Fruit fly (Drosophila melanogaster) whole organism, embryonic: ENCODE data around the gene CG13248.
A peak's percentile ranks its signal among the peaks of the same experiment; 100 is the strongest.

Experiments used
- Aef1 ChIP-seq: fragments of 200-800 bp; sonication (Bioruptor generic); IDR thresholded peaks from 3 replicates; pipeline ENCODE4 v1.3.6; 2022; ENCODE audit warnings: missing biosample characterization, missing genetic modification characterization
- Atf6 ChIP-seq: fragments of 200-800 bp; sonication (Bioruptor generic); IDR thresholded peaks from 2 replicates; pipeline ENCODE4 v1.3.6; 2022; ENCODE audit warnings: missing biosample characterization, missing genetic modification characterization
- Awh ChIP-seq: fragments of 200-800 bp; sonication (Bioruptor generic); IDR thresholded peaks from 2 replicates; pipeline ENCODE4, ENCODE4 v1.3.6; 2022; ENCODE audit warnings: missing biosample characterization, missing genetic modification characterization
- CG10147 ChIP-seq: fragments of 200-800 bp; sonication (Bioruptor generic); optimal IDR thresholded peaks from 2 replicates; lab custom pipeline; 2019; ENCODE audit warnings: missing biosample characterization, mild to moderate bottlenecking, missing genetic modification characterization, moderate library complexity
- CG10209 ChIP-seq: fragments of 200-800 bp; sonication (Bioruptor generic); optimal IDR thresholded peaks from 3 replicates; lab custom pipeline; 2017; ENCODE audit warnings: missing biosample characterization, mild to moderate bottlenecking, missing genetic modification characterization, missing genetic modification reagents
- CG11093 ChIP-seq: fragments of 200-800 bp; sonication (Bioruptor generic); IDR thresholded peaks from 3 replicates; pipeline ENCODE4 v1.3.6; 2022; ENCODE audit warnings: missing biosample characterization, missing genetic modification characterization
- CG11696 ChIP-seq: fragments of 200-800 bp; sonication (Bioruptor generic); IDR thresholded peaks from 2 replicates; pipeline ENCODE4 v1.3.6; 2022; ENCODE audit warnings: missing biosample characterization, missing genetic modification characterization
- CG12942 ChIP-seq: fragments of 200-800 bp; sonication (Bioruptor generic); optimal IDR thresholded peaks from 3 replicates; lab custom pipeline; 2016; ENCODE audit warnings: missing biosample characterization, missing genetic modification characterization
- CG15696 ChIP-seq: fragments of 200-800 bp; sonication (Bioruptor generic); optimal IDR thresholded peaks from 2 replicates; lab custom pipeline; 2019; ENCODE audit warnings: missing biosample characterization, mild to moderate bottlenecking, missing genetic modification characterization, moderate library complexity
- CG17186 ChIP-seq: fragments of 200-800 bp; sonication (Bioruptor generic); optimal IDR thresholded peaks from 3 replicates; lab custom pipeline; 2017; ENCODE audit warnings: missing biosample characterization, missing genetic modification reagents, missing genetic modification characterization
- CG2875 ChIP-seq: fragments of 200-800 bp; sonication (Bioruptor generic); optimal IDR thresholded peaks from 2 replicates; lab custom pipeline; 2017; ENCODE audit warnings: missing biosample characterization, mild to moderate bottlenecking, missing genetic modification characterization, missing genetic modification reagents
- CG30403 ChIP-seq: fragments of 200-800 bp; sonication (Bioruptor generic); optimal IDR thresholded peaks from 3 replicates; lab custom pipeline; 2016; ENCODE audit warnings: missing biosample characterization, missing genetic modification characterization
- CG3281 ChIP-seq: fragments of 200-800 bp; sonication (Bioruptor generic); optimal IDR thresholded peaks from 3 replicates; lab custom pipeline; 2017; ENCODE audit warnings: missing biosample characterization, mild to moderate bottlenecking, missing genetic modification characterization
- CG34376 ChIP-seq: fragments of 200-800 bp; sonication (Bioruptor generic); optimal IDR thresholded peaks from 2 replicates; lab custom pipeline; 2018; ENCODE audit warnings: missing biosample characterization, mild to moderate bottlenecking, missing genetic modification characterization
- CG3838 ChIP-seq: fragments of 200-800 bp; sonication (Bioruptor generic); optimal IDR thresholded peaks from 3 replicates; lab custom pipeline; 2016; ENCODE audit warnings: missing biosample characterization, missing genetic modification characterization
- CG42726 ChIP-seq: fragments of 200-800 bp; sonication (Bioruptor generic); IDR thresholded peaks from 2 replicates; pipeline ENCODE4 v1.3.6; 2022; ENCODE audit warnings: missing biosample characterization, missing genetic modification characterization; ENCODE audit not compliant: partially characterized antibody
- CG4282 ChIP-seq: fragments of 200-800 bp; sonication (Bioruptor generic); optimal IDR thresholded peaks from 2 replicates; lab custom pipeline; 2016; ENCODE audit warnings: missing biosample characterization, missing genetic modification characterization
- CG7987 ChIP-seq: fragments of 200-800 bp; sonication (Bioruptor generic); optimal IDR thresholded peaks from 2 replicates; lab custom pipeline; 2018; ENCODE audit warnings: missing biosample characterization, mild to moderate bottlenecking, missing genetic modification characterization, moderate library complexity
- Dad ChIP-seq: fragments of 200-800 bp; sonication (Bioruptor generic); optimal IDR thresholded peaks from 3 replicates; lab custom pipeline; 2016; ENCODE audit warnings: missing biosample characterization, missing genetic modification characterization
- Dek ChIP-seq: fragments of 200-800 bp; sonication (Bioruptor generic); optimal IDR thresholded peaks from 3 replicates; lab custom pipeline; 2019; ENCODE audit warnings: missing biosample characterization, mild to moderate bottlenecking, missing genetic modification characterization, moderate library complexity
- Hsf ChIP-seq: fragments of 200-800 bp; sonication (Bioruptor generic); optimal IDR thresholded peaks from 3 replicates; lab custom pipeline; 2016; ENCODE audit warnings: missing biosample characterization, missing genetic modification characterization
- Jarid2 ChIP-seq: fragments of 200-800 bp; sonication (Bioruptor generic); optimal IDR thresholded peaks from 3 replicates; lab custom pipeline; 2017; ENCODE audit warnings: mild to moderate bottlenecking, missing biosample characterization, missing genetic modification reagents, missing genetic modification characterization
- Lhr ChIP-seq: fragments of 200-800 bp; sonication (Bioruptor generic); optimal IDR thresholded peaks from 3 replicates; lab custom pipeline; 2017; ENCODE audit warnings: mild to moderate bottlenecking, missing biosample characterization, missing genetic modification reagents, missing genetic modification characterization
- NK7.1 ChIP-seq: fragments of 200-800 bp; sonication (Bioruptor generic); optimal IDR thresholded peaks from 3 replicates; lab custom pipeline; 2016; ENCODE audit warnings: missing biosample characterization, missing genetic modification characterization
- Vsx1 ChIP-seq: fragments of 200-800 bp; sonication (Bioruptor generic); optimal IDR thresholded peaks from 2 replicates; lab custom pipeline; 2017; ENCODE audit warnings: missing biosample characterization, mild to moderate bottlenecking, missing genetic modification characterization, missing genetic modification reagents
- abd-A ChIP-seq: fragments of 200-800 bp; sonication (Bioruptor generic); optimal IDR thresholded peaks from 3 replicates; lab custom pipeline; 2019; ENCODE audit warnings: missing biosample characterization, mild to moderate bottlenecking, missing genetic modification characterization, moderate library complexity
- ase ChIP-seq: fragments of 200-800 bp; sonication (Bioruptor generic); IDR thresholded peaks from 3 replicates; pipeline ENCODE4 v1.3.6; 2022; ENCODE audit warnings: missing biosample characterization, missing genetic modification characterization
- az2 ChIP-seq: fragments of 200-800 bp; sonication (Bioruptor generic); optimal IDR thresholded peaks from 3 replicates; lab custom pipeline; 2016; ENCODE audit warnings: missing biosample characterization, missing genetic modification characterization
- bbx ChIP-seq: fragments of 200-800 bp; sonication (Bioruptor generic); IDR thresholded peaks from 2 replicates; pipeline ENCODE4 v1.3.6; 2022; ENCODE audit warnings: missing biosample characterization, missing genetic modification characterization; ENCODE audit not compliant: partially characterized antibody
- bigmax ChIP-seq: fragments of 200-800 bp; sonication (Bioruptor generic); optimal IDR thresholded peaks from 2 replicates; lab custom pipeline; 2018; ENCODE audit warnings: missing biosample characterization, mild to moderate bottlenecking, missing genetic modification characterization
- bsh ChIP-seq, 2 experiments: fragments of 200-800 bp; sonication (Bioruptor generic); optimal IDR thresholded peaks; 2 replicates each; lab custom pipeline; 2017 to 2018; ENCODE audit warnings: mild to moderate bottlenecking in 2 of 2, missing biosample characterization in 2 of 2, missing genetic modification characterization in 2 of 2, moderate library complexity in 1 of 2
- cad ChIP-seq: fragments of >200 bp; optimal IDR thresholded peaks from 2 replicates; lab custom pipeline; 2017; ENCODE audit warnings: missing biosample characterization, missing genetic modification characterization
- chif ChIP-seq, 2 experiments: fragments of 200-800 bp; sonication (Bioruptor generic); optimal IDR thresholded peaks; 3 replicates each; lab custom pipeline; 2016; ENCODE audit warnings: missing biosample characterization in 2 of 2, missing genetic modification characterization in 2 of 2
- dm ChIP-seq: fragments of 200-800 bp; sonication (Bioruptor generic); optimal IDR thresholded peaks from 3 replicates; lab custom pipeline; 2016; ENCODE audit warnings: missing biosample characterization, missing genetic modification characterization
- esg ChIP-seq: fragments of 200-800 bp; sonication (Bioruptor generic); conservative IDR thresholded peaks from 2 replicates; pipeline ENCODE4 v1.3.6; 2022; ENCODE audit warnings: missing biosample characterization, missing genetic modification characterization
- eve ChIP-seq, 2 experiments: fragments of >200 bp; optimal IDR thresholded peaks; 2 replicates each; lab custom pipeline; 2017; ENCODE audit warnings: missing biosample characterization in 2 of 2, missing genetic modification characterization in 2 of 2
- gcm ChIP-seq: fragments of 200-800 bp; sonication (Bioruptor generic); optimal IDR thresholded peaks from 2 replicates; lab custom pipeline; 2019; ENCODE audit warnings: missing biosample characterization, mild to moderate bottlenecking, missing genetic modification characterization, moderate library complexity
- jigr1 ChIP-seq: fragments of 200-800 bp; sonication (Bioruptor generic); IDR thresholded peaks from 3 replicates; pipeline ENCODE4 v1.3.6; 2022; ENCODE audit warnings: missing biosample characterization, missing genetic modification characterization
- mld ChIP-seq: fragments of 200-800 bp; sonication (Bioruptor generic); IDR thresholded peaks from 3 replicates; pipeline ENCODE4 v1.3.6; 2022; ENCODE audit warnings: missing biosample characterization, missing genetic modification characterization; ENCODE audit not compliant: partially characterized antibody
- otp ChIP-seq: fragments of 200-800 bp; sonication (Bioruptor generic); IDR thresholded peaks from 3 replicates; pipeline ENCODE4, ENCODE4 v1.3.6; 2022; ENCODE audit warnings: missing biosample characterization, missing genetic modification characterization
- pum ChIP-seq: fragments of 200-800 bp; sonication (Bioruptor generic); optimal IDR thresholded peaks from 2 replicates; lab custom pipeline; 2016; ENCODE audit warnings: missing biosample characterization, missing genetic modification characterization
- repo ChIP-seq: fragments of 200-800 bp; sonication (Bioruptor generic); optimal IDR thresholded peaks from 2 replicates; lab custom pipeline; 2016; ENCODE audit warnings: missing biosample characterization, missing genetic modification characterization
- salm ChIP-seq: fragments of 200-800 bp; sonication (Bioruptor generic); optimal IDR thresholded peaks from 2 replicates; lab custom pipeline; 2018; ENCODE audit warnings: missing biosample characterization, mild to moderate bottlenecking, missing genetic modification characterization
- sqz ChIP-seq: fragments of 200-800 bp; sonication (Bioruptor generic); optimal IDR thresholded peaks from 3 replicates; lab custom pipeline; 2018; ENCODE audit warnings: missing biosample characterization, mild to moderate bottlenecking, missing genetic modification characterization
- stc ChIP-seq: fragments of 200-800 bp; sonication (Bioruptor generic); IDR thresholded peaks from 2 replicates; pipeline ENCODE4 v1.3.6; 2022; ENCODE audit warnings: missing biosample characterization, missing genetic modification characterization
- toy ChIP-seq: fragments of 200-800 bp; sonication (Bioruptor generic); IDR thresholded peaks from 2 replicates; pipeline ENCODE4 v1.3.6; 2022; ENCODE audit warnings: missing biosample characterization, missing genetic modification characterization
- tup ChIP-seq: fragments of 200-800 bp; sonication (Bioruptor generic); optimal IDR thresholded peaks from 2 replicates; lab custom pipeline; 2016; ENCODE audit warnings: missing biosample characterization, mild to moderate bottlenecking, missing genetic modification characterization, moderate library complexity
- unc-4 ChIP-seq: fragments of 200-800 bp; sonication (Bioruptor generic); IDR thresholded peaks from 2 replicates; pipeline ENCODE4 v1.3.6; 2022; ENCODE audit warnings: missing biosample characterization, missing genetic modification characterization; ENCODE audit not compliant: partially characterized antibody
- zen2 ChIP-seq: fragments of 200-800 bp; sonication (Bioruptor generic); IDR thresholded peaks from 3 replicates; pipeline ENCODE4 v1.3.6; 2022; ENCODE audit warnings: missing biosample characterization, missing genetic modification characterization; ENCODE audit not compliant: partially characterized antibody

The CG13248 gene

dm6 chr3L:20402665-20403492 is 7.5 kb downstream of the CG13248 start (continued):
- TF ChIP-seq CG3838 = no peak
- no peak for TF ChIP-seq salm (tag; lab: Kevin White, UChicago)
- TF ChIP-seq Lhr (GFP tag; lab: Kevin White, UChicago) = peak; percentile 12
- TF ChIP-seq stc (GFP tag; lab: Robert Waterston, UW) = no peak
- no peak for TF ChIP-seq CG4282 (GFP tag; lab: Kevin White, UChicago)
- no peak for TF ChIP-seq NK7.1 (GFP tag; lab: Kevin White, UChicago)
- no peak for TF ChIP-seq tup (GFP tag; lab: Kevin White, UChicago)
- TF ChIP-seq Jarid2 (GFP tag; lab: Kevin White, UChicago) = no peak
- no peak for TF ChIP-seq bigmax
- no peak for TF ChIP-seq CG12942 (GFP tag; lab: Kevin White, UChicago)
- TF ChIP-seq dm (GFP tag; lab: Kevin White, UChicago) = no peak
- TF ChIP-seq unc-4 (GFP tag; lab: Robert Waterston, UW) = no peak
- TF ChIP-seq Dek (tag; lab: Kevin White, UChicago) = no peak
- no peak for TF ChIP-seq ase (GFP tag; lab: Robert Waterston, UW)
- TF ChIP-seq otp (GFP tag; lab: Robert Waterston, UW) = no peak
- TF ChIP-seq CG10209 = peak; percentile 40
- peak; percentile 8 for TF ChIP-seq pum
- TF ChIP-seq abd-A = no peak
- no peak for TF ChIP-seq CG7987
- peak; percentile 95 for TF ChIP-seq CG15696 (tag; lab: Kevin White, UChicago)
- TF ChIP-seq cad (GFP tag; lab: Kevin White, UChicago) = peak; percentile 64
- no peak for TF ChIP-seq CG3281 (GFP tag; lab: Kevin White, UChicago)
- no peak for TF ChIP-seq sqz (GFP tag; lab: Kevin White, UChicago)
- TF ChIP-seq Aef1 (GFP tag; lab: Robert Waterston, UW) = no peak
- TF ChIP-seq CG10147 (GFP tag; lab: Kevin White, UChicago) = no peak
- no peak for TF ChIP-seq mld
- TF ChIP-seq Dad (GFP tag; lab: Kevin White, UChicago) = no peak
- no peak for TF ChIP-seq CG2875 (GFP tag; lab: Kevin White, UChicago)
- peak in 1 of 2 experiments; percentile 57 for TF ChIP-seq chif (GFP tag; optimal IDR thresholded peaks at IDR 0.05; lab: Kevin White, UChicago)
- 0 out of 2 replicates have a peak, but pooled peaks have one; percentile 10 for TF ChIP-seq esg (GFP tag; lab: Robert Waterston, UW)
- TF ChIP-seq zen2 (GFP tag; lab: Robert Waterston, UW) = no peak
- TF ChIP-seq Atf6 = no peak
- TF ChIP-seq eve (GFP tag; optimal IDR thresholded peaks at IDR 0.05; lab: Kevin White, UChicago) = peak in 1 of 2 experiments; percentile 60
- TF ChIP-seq bbx (GFP tag; lab: Robert Waterston, UW) = no peak
- peak; percentile 39 for TF ChIP-seq Hsf
- TF ChIP-seq gcm = peak; percentile 66
- TF ChIP-seq bsh (GFP tag; optimal IDR thresholded peaks at IDR 0.05; lab: Kevin White, UChicago) = peak in 1 of 2 experiments; percentile 2
- TF ChIP-seq CG42726 (GFP tag; lab: Robert Waterston, UW) = no peak
- TF ChIP-seq CG34376 (GFP tag; lab: Kevin White, UChicago) = no peak
- TF ChIP-seq toy = no peak
- peak; percentile 8 for TF ChIP-seq CG30403 (GFP tag; lab: Kevin White, UChicago)
- TF ChIP-seq jigr1 (GFP tag; lab: Robert Waterston, UW) = no peak
- no peak for TF ChIP-seq Awh (GFP tag; lab: Robert Waterston, UW)
- TF ChIP-seq az2 (GFP tag; lab: Kevin White, UChicago) = peak; percentile 13
- TF ChIP-seq CG11093 (GFP tag; lab: Robert Waterston, UW) = no peak
- TF ChIP-seq CG17186 (GFP tag; lab: Kevin White, UChicago) = no peak
- peak; percentile 96 for TF ChIP-seq CG11696 (GFP tag; lab: Robert Waterston, UW)
- TF ChIP-seq repo (GFP tag; lab: Kevin White, UChicago) = no peak
- no peak for TF ChIP-seq Vsx1 (GFP tag; lab: Kevin White, UChicago)
